Worm (Caenorhabditis elegans): ENCODE measurements around the gene gpx-2.
A peak's percentile ranks its signal among the peaks of the same experiment; 100 is the strongest.

gpx-2 gene

ce11 chrII:14818376-14818775, 48.2 kb upstream of the gpx-2 start, which contains the start of gene nhr-61:
nhr-61 (minus strand) TSS chrII:14818543.
- TF ChIP-seq madf-6 (GFP tag; IDR thresholded peaks at IDR 0.05) (no peak), dpl-1 (GFP tag; optimal IDR thresholded peaks at IDR 0.05) (no peak), nfyb-1 (GFP tag; IDR thresholded peaks at IDR 0.05) (no peak), unc-62 (GFP tag; optimal IDR thresholded peaks at IDR 0.05) (no peak), attf-6 (GFP tag; IDR thresholded peaks at IDR 0.05) (no peak), D2030.7 (GFP tag; IDR thresholded peaks at IDR 0.05) (no peak), lin-54 (GFP tag; optimal IDR thresholded peaks at IDR 0.05) (no peak), mel-28 (tag; optimal IDR thresholded peaks at IDR 0.05; ENCODE audit: borderline replicate concordance) (no peak), snpc-4 (GFP tag; optimal IDR thresholded peaks at IDR 0.05) (no peak), snpc-4 (tag; optimal IDR thresholded peaks at IDR 0.05) (no peak), hlh-12 (tag; optimal IDR thresholded peaks at IDR 0.05) (no peak), rec-8 (tag; optimal IDR thresholded peaks at IDR 0.05) (no peak), rpc-1 (optimal IDR thresholded peaks at IDR 0.05) (no peak), rpc-1 (tag; optimal IDR thresholded peaks at IDR 0.05) (no peak), let-607 (tag; optimal IDR thresholded peaks at IDR 0.05) (no peak), bed-1 (GFP tag; IDR thresholded peaks at IDR 0.05) (no peak)

- TF ChIP-seq nhr-80 (tag; optimal IDR thresholded peaks at IDR 0.05) (peak; percentile 32), F52B5.7 (tag; optimal IDR thresholded peaks at IDR 0.05) (no peak), hmg-1.2 (GFP tag; IDR thresholded peaks at IDR 0.05) (peak; percentile 25; the same call in 1 of the 2 replicates), ztf-28 (GFP tag; IDR thresholded peaks at IDR 0.05) (no peak), mes-4 (tag; optimal IDR thresholded peaks at IDR 0.05) (no peak)
Measured at ce11 chrII:14819258-14819985, 47.1 kb upstream of the gpx-2 start.

- TF ChIP-seq ztf-28 (GFP tag; IDR thresholded peaks at IDR 0.05) = no peak
- peak; percentile 16 for TF ChIP-seq nhr-80 (tag; optimal IDR thresholded peaks at IDR 0.05)
Measured at ce11 chrII:14820460-14820859, 46.1 kb upstream of the gpx-2 start.

- no peak for TF ChIP-seq let-526 (GFP tag; IDR thresholded peaks at IDR 0.05)
- TF ChIP-seq tbp1 (GFP tag; optimal IDR thresholded peaks at IDR 0.05) = no peak
- no peak for TF ChIP-seq ceh-91 (GFP tag; IDR thresholded peaks at IDR 0.05)
- no peak for TF ChIP-seq K12H6.12 (tag; optimal IDR thresholded peaks at IDR 0.05)
- TF ChIP-seq mcd-1 (GFP tag; IDR thresholded peaks at IDR 0.05) = peak; percentile 48
- TF ChIP-seq F49E8.2 (tag; optimal IDR thresholded peaks at IDR 0.05; ENCODE audit: insufficient read depth) = no peak
- TF ChIP-seq Y95B8A.8 (GFP tag; IDR thresholded peaks at IDR 0.05) = no peak
- no peak for TF ChIP-seq ceh-100 (GFP tag; IDR thresholded peaks at IDR 0.05)
- TF ChIP-seq lsl-1 (GFP tag; optimal IDR thresholded peaks at IDR 0.05) = no peak
- no peak for TF ChIP-seq dpl-1 (GFP tag; optimal IDR thresholded peaks at IDR 0.05)
- TF ChIP-seq snpc-1.1 (tag; optimal IDR thresholded peaks at IDR 0.05; ENCODE audit: insufficient read depth) = no peak
- no peak for TF ChIP-seq madf-3 (GFP tag; IDR thresholded peaks at IDR 0.05)
- no peak for TF ChIP-seq snpc-4 (GFP tag; optimal IDR thresholded peaks at IDR 0.05)
- TF ChIP-seq snpc-4 (tag; optimal IDR thresholded peaks at IDR 0.05) = peak in 3 of 4 experiments; percentile 18 to 56 (median 20)
- no peak for TF ChIP-seq F39B2.1 (GFP tag; IDR thresholded peaks at IDR 0.05)
- no peak for TF ChIP-seq zim-3 (tag; optimal IDR thresholded peaks at IDR 0.05)
- no peak for TF ChIP-seq fkh-3 (tag; optimal IDR thresholded peaks at IDR 0.05)
- peak; percentile 45 for TF ChIP-seq rcor-1 (GFP tag; IDR thresholded peaks at IDR 0.05)
- TF ChIP-seq ZK185.1 (tag; optimal IDR thresholded peaks at IDR 0.05; ENCODE audit: poor library complexity, severe bottlenecking) = no peak
- no peak for TF ChIP-seq bed-2 (GFP tag; IDR thresholded peaks at IDR 0.05)
- no peak for TF ChIP-seq cebp-2 (GFP tag; IDR thresholded peaks at IDR 0.05)
- no peak for TF ChIP-seq xnd-1 (tag; optimal IDR thresholded peaks at IDR 0.05)
- TF ChIP-seq hlh-12 (tag; optimal IDR thresholded peaks at IDR 0.05) = no peak
- no peak for TF ChIP-seq atf-7 (tag; optimal IDR thresholded peaks at IDR 0.05)
- TF ChIP-seq ztf-26 (tag; optimal IDR thresholded peaks at IDR 0.05) = no peak
- TF ChIP-seq zfh-2 (GFP tag; conservative IDR thresholded peaks at IDR 0.05) = 0 out of 2 replicates have a peak, but pooled peaks have one; percentile 30
Measured at ce11 chrII:14822419-14822818, 44.1 kb upstream of the gpx-2 start.
